Worm (Caenorhabditis elegans) whole organism, L1 larva: ENCODE results near the gene T19D12.6.

ENCODE experiments used
- aha-1 ChIP-seq: fragments of 150-350 bp; optimal IDR thresholded peaks from 2 replicates; lab custom pipeline; 2014; ENCODE audit warnings: missing biosample characterization, missing genetic modification characterization
- dsc-1 ChIP-seq: sonication (generic microtip); optimal IDR thresholded peaks from 2 replicates; lab custom pipeline; 2016; ENCODE audit warnings: mild to moderate bottlenecking, missing genetic modification characterization, missing compliant biosample characterization
- egl-27 ChIP-seq, 2 experiments: fragments of 150-350 bp in 1 of 2; sonication (generic microtip); optimal IDR thresholded peaks; 3 replicates each; lab custom pipeline; 2017 to 2018; ENCODE audit warnings: missing biosample characterization in 2 of 2, missing genetic modification characterization in 2 of 2, missing genetic modification reagents in 2 of 2
- grh-1 ChIP-seq: fragments of 200-800 bp; sonication (Bioruptor generic); IDR thresholded peaks from 2 replicates; pipeline ENCODE4 v1.3.6; 2022; ENCODE audit warnings: missing genetic modification reagents, missing genetic modification characterization, missing compliant biosample characterization
- lin-13 ChIP-seq: fragments of 150-350 bp; optimal IDR thresholded peaks from 2 replicates; lab custom pipeline; 2014; ENCODE audit warnings: missing biosample characterization, missing genetic modification reagents, missing genetic modification characterization
- lin-15B ChIP-seq: fragments of 150-350 bp; sonication (generic microtip); optimal IDR thresholded peaks from 3 replicates; lab custom pipeline; 2014; ENCODE audit warnings: missing biosample characterization, missing genetic modification characterization
- mep-1 ChIP-seq: fragments of 150-350 bp; optimal IDR thresholded peaks from 2 replicates; lab custom pipeline; 2014; ENCODE audit warnings: missing biosample characterization, missing genetic modification characterization
- nhr-11 ChIP-seq: fragments of 150-350 bp; optimal IDR thresholded peaks from 2 replicates; lab custom pipeline; 2014; ENCODE audit warnings: missing biosample characterization, missing genetic modification characterization
- tlp-1 ChIP-seq: fragments of 150-350 bp; optimal IDR thresholded peaks from 2 replicates; lab custom pipeline; 2014; ENCODE audit warnings: missing biosample characterization, missing genetic modification characterization
- unc-130 ChIP-seq: fragments of 150-350 bp; optimal IDR thresholded peaks from 2 replicates; lab custom pipeline; 2017; ENCODE audit warnings: missing biosample characterization, missing genetic modification characterization, inconsistent platforms
- unc-98 ChIP-seq: fragments of 200-800 bp; sonication (Bioruptor generic); IDR thresholded peaks from 2 replicates; pipeline ENCODE4 v1.3.6; 2022; ENCODE audit warnings: missing genetic modification characterization, missing compliant biosample characterization
- zag-1 ChIP-seq: fragments of 150-350 bp; optimal IDR thresholded peaks from 2 replicates; lab custom pipeline; 2014; ENCODE audit warnings: missing biosample characterization, missing genetic modification characterization
- ztf-4 ChIP-seq: fragments of 150-350 bp; optimal IDR thresholded peaks from 2 replicates; lab custom pipeline; 2014; ENCODE audit warnings: missing biosample characterization, missing genetic modification characterization

DNA sequence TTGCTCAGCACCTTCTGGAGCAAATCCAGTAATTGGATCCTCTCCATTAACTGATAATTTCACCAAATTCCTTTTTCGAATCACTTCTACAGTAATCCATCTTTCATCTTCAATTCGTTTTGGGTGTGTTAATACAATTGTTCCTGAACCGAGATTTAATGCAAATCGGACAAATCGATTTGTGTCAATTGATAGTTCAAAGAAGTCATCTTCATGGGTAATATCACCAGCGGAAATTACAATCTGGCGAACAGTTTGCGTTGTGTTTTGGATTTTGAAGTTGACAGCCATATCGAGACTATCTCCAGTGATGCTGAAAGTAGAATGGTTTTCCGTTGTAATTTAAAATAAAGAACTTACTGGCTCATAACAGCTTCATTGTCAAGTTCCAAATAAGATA lies 5.1 kb downstream of the T19D12.6 start:
- TF ChIP-seq ztf-4, result no peak
- no peak for TF ChIP-seq egl-27 (tag; optimal IDR thresholded peaks at IDR 0.05; lab: Kevin White, UChicago)
- TF ChIP-seq tlp-1 (tag; lab: Kevin White, UChicago), result no peak
- TF ChIP-seq nhr-11, result no peak
- TF ChIP-seq unc-130 (tag; lab: Kevin White, UChicago), result no peak
- no peak for TF ChIP-seq zag-1 (tag; lab: Kevin White, UChicago)
- no peak for TF ChIP-seq lin-15B (tag; lab: Kevin White, UChicago)
- TF ChIP-seq unc-98 (GFP tag; lab: Robert Waterston, UW), result no peak
- no peak for TF ChIP-seq grh-1 (GFP tag; lab: Robert Waterston, UW)
- TF ChIP-seq mep-1 (tag; lab: Kevin White, UChicago), result no peak
- TF ChIP-seq lin-13 (GFP tag; lab: Kevin White, UChicago), result no peak
- TF ChIP-seq dsc-1 (tag; lab: Kevin White, UChicago), result no peak
- no peak for TF ChIP-seq aha-1 (tag; lab: Kevin White, UChicago)
